Fruit fly (Drosophila melanogaster) whole organism, embryonic: ENCODE results near the gene IFT52.

ENCODE experiments used
- B-H1 ChIP-seq: fragments of 200-800 bp; sonication (Bioruptor generic); IDR thresholded peaks from 3 replicates; pipeline ENCODE4 v1.3.6; 2022; ENCODE audit warnings: missing biosample characterization, missing genetic modification characterization
- CG10462 ChIP-seq: fragments of 200-800 bp; sonication (Bioruptor generic); optimal IDR thresholded peaks from 2 replicates; lab custom pipeline; 2016; ENCODE audit warnings: missing biosample characterization, missing genetic modification characterization
- CG11560 ChIP-seq: fragments of 200-800 bp; sonication (Bioruptor generic); IDR thresholded peaks from 3 replicates; pipeline ENCODE4 v1.3.6; 2022; ENCODE audit warnings: missing biosample characterization, missing genetic modification characterization
- CG12071 ChIP-seq: fragments of 200-800 bp; sonication (Bioruptor generic); optimal IDR thresholded peaks from 3 replicates; lab custom pipeline; 2018; ENCODE audit warnings: missing biosample characterization, mild to moderate bottlenecking, missing genetic modification characterization
- CG13775 ChIP-seq: fragments of 200-800 bp; sonication (Bioruptor generic); optimal IDR thresholded peaks from 3 replicates; lab custom pipeline; 2017; ENCODE audit warnings: missing biosample characterization, mild to moderate bottlenecking, missing genetic modification characterization
- CG14441 ChIP-seq: fragments of 200-800 bp; sonication (Bioruptor generic); IDR thresholded peaks from 2 replicates; pipeline ENCODE4 v1.3.6; 2022; ENCODE audit warnings: missing biosample characterization, missing genetic modification characterization
- CG14860 ChIP-seq: fragments of 200-800 bp; sonication (Bioruptor generic); IDR thresholded peaks from 3 replicates; pipeline ENCODE4 v1.3.6; 2022; ENCODE audit warnings: missing biosample characterization, missing genetic modification characterization; ENCODE audit not compliant: partially characterized antibody
- CG15011 ChIP-seq: fragments of 200-800 bp; sonication (Bioruptor generic); optimal IDR thresholded peaks from 3 replicates; lab custom pipeline; 2018; ENCODE audit warnings: missing biosample characterization, mild to moderate bottlenecking, missing genetic modification characterization
- CG15269 ChIP-seq: fragments of 200-800 bp; sonication (Bioruptor generic); optimal IDR thresholded peaks from 2 replicates; lab custom pipeline; 2018; ENCODE audit warnings: missing biosample characterization, mild to moderate bottlenecking, missing genetic modification characterization, moderate library complexity
- CG1603 ChIP-seq: fragments of 200-800 bp; sonication (Bioruptor generic); optimal IDR thresholded peaks from 2 replicates; lab custom pipeline; 2019; ENCODE audit warnings: missing biosample characterization, mild to moderate bottlenecking, missing genetic modification characterization, moderate library complexity
- CG17328 ChIP-seq: fragments of 200-800 bp; sonication (Bioruptor generic); IDR thresholded peaks from 2 replicates; pipeline ENCODE4 v1.3.6; 2022; ENCODE audit warnings: missing biosample characterization, missing genetic modification characterization
- CG18011 ChIP-seq: fragments of 200-800 bp; sonication (Bioruptor generic); optimal IDR thresholded peaks from 2 replicates; lab custom pipeline; 2017; ENCODE audit warnings: missing biosample characterization, missing genetic modification characterization, mild to moderate bottlenecking, moderate library complexity, missing genotype
- CG2199 ChIP-seq: fragments of 200-800 bp; sonication (Bioruptor generic); IDR thresholded peaks from 3 replicates; pipeline ENCODE4 v1.3.6; 2022; ENCODE audit warnings: missing biosample characterization, missing genetic modification characterization
- CG3065 ChIP-seq: fragments of 200-800 bp; sonication (Bioruptor generic); optimal IDR thresholded peaks from 2 replicates; lab custom pipeline; 2016; ENCODE audit warnings: missing biosample characterization, missing genetic modification characterization
- CG33213 ChIP-seq: fragments of 200-800 bp; sonication (Bioruptor generic); optimal IDR thresholded peaks from 3 replicates; lab custom pipeline; 2016; ENCODE audit warnings: missing biosample characterization, missing genetic modification characterization
- CG43689 ChIP-seq: fragments of 200-800 bp; sonication (Bioruptor generic); IDR thresholded peaks from 2 replicates; pipeline ENCODE4 v1.3.6; 2022; ENCODE audit warnings: missing biosample characterization, missing genetic modification characterization
- CG8924 ChIP-seq: fragments of 200-800 bp; optimal IDR thresholded peaks from 3 replicates; lab custom pipeline; 2019; ENCODE audit warnings: missing biosample characterization, mild to moderate bottlenecking, missing genetic modification characterization, moderate library complexity
- CTCF ChIP-seq: fragments of 200-800 bp; sonication (Bioruptor generic); optimal IDR thresholded peaks from 2 replicates; lab custom pipeline; 2017; ENCODE audit warnings: missing biosample characterization, mild to moderate bottlenecking, missing genetic modification characterization, moderate library complexity
- CrebB ChIP-seq: fragments of 200-800 bp; sonication (Bioruptor generic); optimal IDR thresholded peaks from 3 replicates; lab custom pipeline; 2018; ENCODE audit warnings: missing biosample characterization, mild to moderate bottlenecking, missing genetic modification characterization
- Dfd ChIP-seq, 2 experiments: fragments of >200 bp; optimal IDR thresholded peaks; 2 replicates each; lab custom pipeline; 2017; ENCODE audit warnings: missing biosample characterization in 2 of 2, missing genetic modification characterization in 2 of 2
- Dll ChIP-seq: fragments of 200-800 bp; sonication (Bioruptor generic); IDR thresholded peaks from 4 replicates; pipeline ENCODE4 v1.3.6; 2022; ENCODE audit warnings: missing biosample characterization, missing genetic modification characterization; ENCODE audit not compliant: partially characterized antibody
- Doc2 ChIP-seq: fragments of 200-800 bp; sonication (Bioruptor generic); IDR thresholded peaks from 2 replicates; pipeline ENCODE4 v1.3.6; 2022; ENCODE audit warnings: missing biosample characterization, missing genetic modification characterization
- Gug ChIP-seq: fragments of 200-800 bp; sonication (Bioruptor generic); IDR thresholded peaks from 4 replicates; pipeline ENCODE4 v1.3.6; 2022; ENCODE audit warnings: missing biosample characterization, missing genetic modification characterization
- H15 ChIP-seq: fragments of 200-800 bp; sonication (Bioruptor generic); IDR thresholded peaks from 3 replicates; pipeline ENCODE4 v1.3.6; 2022; ENCODE audit warnings: missing biosample characterization, missing genetic modification characterization
- Hmx ChIP-seq: fragments of 200-800 bp; sonication (Bioruptor generic); optimal IDR thresholded peaks from 2 replicates; lab custom pipeline; 2016; ENCODE audit warnings: missing biosample characterization, missing genetic modification characterization
- Hr39 ChIP-seq: fragments of >200 bp; optimal IDR thresholded peaks from 2 replicates; lab custom pipeline; 2017
- Opbp ChIP-seq: fragments of 200-800 bp; sonication (Bioruptor generic); IDR thresholded peaks from 3 replicates; pipeline ENCODE4 v1.3.6; 2022; ENCODE audit warnings: missing biosample characterization, missing genetic modification characterization; ENCODE audit not compliant: partially characterized antibody
- Rfx ChIP-seq: fragments of 200-800 bp; sonication (Bioruptor generic); IDR thresholded peaks from 2 replicates; pipeline ENCODE4 v1.3.6; 2022; ENCODE audit warnings: missing biosample characterization, missing genetic modification characterization
- Scr ChIP-seq: fragments of 200-800 bp; sonication (Bioruptor generic); IDR thresholded peaks from 2 replicates; pipeline ENCODE4 v1.3.6; 2022; ENCODE audit warnings: missing biosample characterization, missing genetic modification characterization; ENCODE audit not compliant: partially characterized antibody
- Ssrp ChIP-seq: fragments of 200-800 bp; sonication (Bioruptor generic); optimal IDR thresholded peaks from 2 replicates; lab custom pipeline; 2018; ENCODE audit warnings: missing biosample characterization, mild to moderate bottlenecking, missing genetic modification characterization, moderate library complexity
- Xrp1 ChIP-seq: fragments of 200-800 bp; sonication (Bioruptor generic); IDR thresholded peaks from 2 replicates; pipeline ENCODE4 v1.3.6; 2022; ENCODE audit warnings: missing biosample characterization, missing genetic modification characterization
- ato ChIP-seq: fragments of 200-800 bp; sonication (Bioruptor generic); IDR thresholded peaks from 2 replicates; pipeline ENCODE4 v1.3.6; 2022; ENCODE audit warnings: missing biosample characterization, missing genetic modification characterization; ENCODE audit not compliant: partially characterized antibody
- crc ChIP-seq: fragments of 200-800 bp; sonication (Bioruptor generic); optimal IDR thresholded peaks from 2 replicates; lab custom pipeline; 2016; ENCODE audit warnings: missing biosample characterization, missing genetic modification characterization
- en ChIP-seq: fragments of 200-800 bp; sonication (Bioruptor generic); optimal IDR thresholded peaks from 2 replicates; lab custom pipeline; 2016; ENCODE audit warnings: missing biosample characterization, missing genetic modification characterization
- exex ChIP-seq: fragments of 200-800 bp; sonication (Bioruptor generic); optimal IDR thresholded peaks from 4 replicates; lab custom pipeline; 2018; ENCODE audit warnings: missing biosample characterization, mild to moderate bottlenecking, missing genetic modification characterization, moderate library complexity
- eyg ChIP-seq: fragments of 200-800 bp; sonication (Bioruptor generic); optimal IDR thresholded peaks from 3 replicates; lab custom pipeline; 2016; ENCODE audit warnings: missing biosample characterization, missing genetic modification characterization
- fd3F ChIP-seq: fragments of 200-800 bp; sonication (Bioruptor generic); optimal IDR thresholded peaks from 2 replicates; lab custom pipeline; 2018; ENCODE audit warnings: missing biosample characterization, mild to moderate bottlenecking, missing genetic modification characterization, moderate library complexity
- kay ChIP-seq: fragments of 200-800 bp; sonication (Bioruptor generic); optimal IDR thresholded peaks from 2 replicates; lab custom pipeline; 2016; ENCODE audit warnings: missing biosample characterization, missing genetic modification characterization
- luna ChIP-seq: fragments of 200-800 bp; sonication (Bioruptor generic); optimal IDR thresholded peaks from 2 replicates; lab custom pipeline; 2016; ENCODE audit warnings: missing biosample characterization, missing genetic modification characterization
- mam ChIP-seq: fragments of 200-800 bp; sonication (Bioruptor generic); optimal IDR thresholded peaks from 3 replicates; lab custom pipeline; 2016; ENCODE audit warnings: missing biosample characterization, missing genetic modification characterization
- mld ChIP-seq: fragments of 200-800 bp; sonication (Bioruptor generic); IDR thresholded peaks from 3 replicates; pipeline ENCODE4 v1.3.6; 2022; ENCODE audit warnings: missing biosample characterization, missing genetic modification characterization; ENCODE audit not compliant: partially characterized antibody
- nmo ChIP-seq: fragments of 200-800 bp; sonication (Bioruptor generic); optimal IDR thresholded peaks from 2 replicates; lab custom pipeline; 2018; ENCODE audit warnings: missing biosample characterization, mild to moderate bottlenecking, missing genetic modification characterization, moderate library complexity
- otp ChIP-seq: fragments of 200-800 bp; sonication (Bioruptor generic); IDR thresholded peaks from 3 replicates; pipeline ENCODE4, ENCODE4 v1.3.6; 2022; ENCODE audit warnings: missing biosample characterization, missing genetic modification characterization
- phol ChIP-seq: fragments of 200-800 bp; sonication (Bioruptor generic); optimal IDR thresholded peaks from 3 replicates; lab custom pipeline; 2018; ENCODE audit warnings: missing biosample characterization, mild to moderate bottlenecking, missing genetic modification characterization, moderate library complexity
- pros ChIP-seq: fragments of 200-800 bp; sonication (Bioruptor generic); optimal IDR thresholded peaks from 3 replicates; lab custom pipeline; 2019; ENCODE audit warnings: missing biosample characterization, mild to moderate bottlenecking, missing genetic modification characterization, moderate library complexity
- sna ChIP-seq: fragments of 200-800 bp; sonication (Bioruptor generic); IDR thresholded peaks from 2 replicates; pipeline ENCODE4 v1.3.6; 2022; ENCODE audit warnings: missing biosample characterization, missing genetic modification characterization; ENCODE audit not compliant: partially characterized antibody
- tna ChIP-seq: fragments of 200-800 bp; sonication (Bioruptor generic); IDR thresholded peaks from 2 replicates; pipeline ENCODE4 v1.3.6; 2022; ENCODE audit warnings: missing biosample characterization, missing genetic modification characterization; ENCODE audit not compliant: partially characterized antibody
- zfh2 ChIP-seq: fragments of 200-800 bp; sonication (Bioruptor generic); optimal IDR thresholded peaks from 2 replicates; lab custom pipeline; 2016; ENCODE audit warnings: missing biosample characterization, missing genetic modification characterization

The IFT52 gene

DNA sequence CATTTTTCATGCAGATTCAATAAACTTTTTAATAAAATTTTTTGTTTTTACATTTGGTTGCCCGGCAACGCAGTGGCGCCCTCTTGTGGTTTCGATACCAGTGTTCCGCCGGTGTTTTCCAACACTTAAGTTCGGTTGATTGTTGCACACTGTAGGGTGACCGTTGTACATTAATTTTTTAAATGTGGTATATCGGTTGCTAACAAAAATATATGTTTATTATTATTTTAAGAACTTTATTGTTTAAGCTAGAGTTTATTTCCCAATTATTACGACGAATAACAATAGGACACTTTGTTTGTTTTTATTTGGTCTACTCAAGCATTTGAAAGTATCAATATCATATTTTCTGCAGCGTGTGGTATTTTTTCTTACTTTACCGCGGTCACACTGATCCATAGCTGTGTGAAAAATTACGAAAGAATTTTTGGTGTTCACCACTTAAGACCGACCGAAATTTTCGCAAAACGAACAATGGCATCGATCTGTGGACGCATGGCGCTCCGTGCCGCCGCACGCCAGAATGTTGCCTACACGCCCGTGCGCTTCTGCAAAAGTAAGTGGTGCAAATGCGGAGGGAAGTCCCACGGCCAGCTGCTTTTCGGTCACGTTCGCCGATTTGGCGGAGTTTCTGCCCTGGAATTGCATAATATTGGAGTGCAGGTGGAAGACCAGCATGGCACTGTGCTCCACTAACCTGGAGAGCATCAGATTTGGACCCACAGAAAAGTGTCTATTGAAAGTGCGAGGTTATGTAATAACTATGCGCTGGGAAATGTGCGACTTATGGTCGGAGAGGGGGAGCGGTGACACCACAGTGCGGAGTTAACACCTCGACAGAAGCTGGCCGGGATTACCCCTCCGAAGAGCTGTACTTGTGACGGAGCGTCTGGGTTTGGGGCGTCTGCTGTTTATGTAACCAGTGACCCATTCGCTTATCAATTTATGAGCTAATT, at the start of gene IFT52, which contains the start of gene COX5B (continued):
- TF ChIP-seq Gug (GFP tag; lab: Robert Waterston, UW) (peak; percentile 60; the same call in 2 of the 4 replicates), H15 (peak; percentile 68; the same call in 1 of the 3 replicates), exex (tag; lab: Kevin White, UChicago) (peak; percentile 7), Dfd (GFP tag; optimal IDR thresholded peaks at IDR 0.05; lab: Kevin White, UChicago) (no peak), tna (GFP tag; lab: Robert Waterston, UW) (no peak), luna (GFP tag; lab: Kevin White, UChicago) (peak; percentile 34), phol (tag; lab: Kevin White, UChicago) (peak; percentile 72), Xrp1 (GFP tag; lab: Robert Waterston, UW) (peak; percentile 48; the same call in 1 of the 2 replicates), mld (GFP tag; lab: Robert Waterston, UW) (no peak), CG43689 (GFP tag; lab: Robert Waterston, UW) (no peak), CG33213 (peak; percentile 86), mam (GFP tag; lab: Kevin White, UChicago) (peak; percentile 87), CG14860 (GFP tag; lab: Robert Waterston, UW) (no peak), CG15011 (GFP tag; lab: Kevin White, UChicago) (peak; percentile 1), sna (GFP tag; lab: Robert Waterston, UW) (no peak; the same call in 1 of the 2 replicates), CG13775 (peak; percentile 41), Scr (peak; percentile 55), otp (GFP tag; lab: Robert Waterston, UW) (0 out of 3 replicates have a peak, but pooled peaks have one; percentile 32), CG12071 (GFP tag; lab: Kevin White, UChicago) (no peak), eyg (GFP tag; lab: Kevin White, UChicago) (peak; percentile 41), B-H1 (no peak), Doc2 (GFP tag; lab: Robert Waterston, UW) (no peak), ato (0 out of 2 replicates have a peak, but pooled peaks have one; percentile 30), zfh2 (no peak), CG17328 (GFP tag; lab: Robert Waterston, UW) (peak; percentile 46), Ssrp (tag; lab: Kevin White, UChicago) (peak; percentile 50), Rfx (GFP tag; lab: Robert Waterston, UW) (peak; percentile 94), fd3F (GFP tag; lab: Kevin White, UChicago) (peak; percentile 45), CG14441 (GFP tag; lab: Robert Waterston, UW) (peak; percentile 37; the same call in 1 of the 2 replicates), pros (no peak), kay (peak; percentile 15), CG10462 (GFP tag; lab: Kevin White, UChicago) (no peak), CG11560 (tag; lab: Robert Waterston, UW) (no peak), Hmx (no peak), Opbp (GFP tag; lab: Robert Waterston, UW) (peak; percentile 56; the same call in 2 of the 3 replicates), CG1603 (tag; lab: Kevin White, UChicago) (peak; percentile 40), Hr39 (lab: Kevin White, UChicago) (no peak), en (GFP tag; lab: Kevin White, UChicago) (no peak), CG3065 (no peak), crc (GFP tag; lab: Kevin White, UChicago) (peak; percentile 50), CTCF (GFP tag; lab: Kevin White, UChicago) (peak; percentile 96), CG18011 (GFP tag; lab: Kevin White, UChicago) (peak; percentile 19), CG15269 (tag; lab: Kevin White, UChicago) (peak; percentile 15), CG8924 (tag; lab: Kevin White, UChicago) (peak; percentile 41), CrebB (tag; lab: Kevin White, UChicago) (no peak), CG2199 (0 out of 3 replicates have a peak, but pooled peaks have one; percentile 15), Dll (GFP tag; lab: Robert Waterston, UW) (peak; percentile 68; the same call in 3 of the 4 replicates), nmo (peak; percentile 72)
